Fruit fly (Drosophila melanogaster) whole organism, prepupa: Measurements from ENCODE around the gene noc.

Experiments
- Blimp-1 ChIP-seq: fragments of 200-800 bp; sonication (Bioruptor generic); optimal IDR thresholded peaks from 3 replicates; lab custom pipeline; 2017; ENCODE audit warnings: missing biosample characterization, missing genetic modification characterization, mild to moderate bottlenecking, moderate library complexity, missing genetic modification reagents
- CG10631 ChIP-seq: fragments of 200-800 bp; sonication (Bioruptor generic); optimal IDR thresholded peaks from 2 replicates; lab custom pipeline; 2016; ENCODE audit warnings: missing biosample characterization, missing genetic modification characterization
- CG10669 ChIP-seq: fragments of 200-800 bp; sonication (Bioruptor generic); optimal IDR thresholded peaks from 3 replicates; lab custom pipeline; 2018; ENCODE audit warnings: missing biosample characterization, mild to moderate bottlenecking, missing genetic modification characterization, moderate library complexity
- CG11294 ChIP-seq: fragments of 200-800 bp; sonication (Bioruptor generic); IDR thresholded peaks from 2 replicates; pipeline ENCODE4 v1.3.6; 2022; ENCODE audit warnings: missing biosample characterization, missing genetic modification characterization
- CG11762 ChIP-seq: fragments of 200-800 bp; sonication (Bioruptor generic); optimal IDR thresholded peaks from 3 replicates; lab custom pipeline; 2016; ENCODE audit warnings: missing biosample characterization, missing genetic modification characterization; ENCODE audit not compliant: insufficient read depth
- CG11902 ChIP-seq: fragments of 200-800 bp; sonication (Bioruptor generic); optimal IDR thresholded peaks from 3 replicates; lab custom pipeline; 2016; ENCODE audit warnings: missing biosample characterization, missing genetic modification characterization
- CG15336 ChIP-seq: fragments of 200-800 bp; sonication (Bioruptor generic); IDR thresholded peaks from 2 replicates; pipeline ENCODE4 v1.3.6; 2022; ENCODE audit warnings: missing biosample characterization, missing genetic modification characterization
- CG1621 ChIP-seq: fragments of 200-800 bp; sonication (Bioruptor generic); optimal IDR thresholded peaks from 3 replicates; lab custom pipeline; 2018; ENCODE audit warnings: missing biosample characterization, mild to moderate bottlenecking, missing genetic modification characterization
- CG16779 ChIP-seq: fragments of 200-800 bp; sonication (Bioruptor generic); optimal IDR thresholded peaks from 3 replicates; lab custom pipeline; 2017; ENCODE audit warnings: missing biosample characterization, mild to moderate bottlenecking, missing genetic modification characterization
- CG3032 ChIP-seq: fragments of 200-800 bp; optimal IDR thresholded peaks from 2 replicates; lab custom pipeline; 2019; ENCODE audit warnings: missing biosample characterization, mild to moderate bottlenecking, missing genetic modification characterization, moderate library complexity
- CG31627 ChIP-seq: fragments of 200-800 bp; sonication (Bioruptor generic); optimal IDR thresholded peaks from 3 replicates; lab custom pipeline; 2016; ENCODE audit warnings: missing biosample characterization, missing genetic modification characterization
- CG32006 ChIP-seq: fragments of 200-800 bp; sonication (Bioruptor generic); optimal IDR thresholded peaks from 3 replicates; lab custom pipeline; 2017; ENCODE audit warnings: missing biosample characterization, mild to moderate bottlenecking, missing genetic modification characterization
- CG34406 ChIP-seq: fragments of 200-800 bp; sonication (Bioruptor generic); optimal IDR thresholded peaks from 3 replicates; lab custom pipeline; 2016; ENCODE audit warnings: missing biosample characterization, missing genetic modification characterization
- CG3919 ChIP-seq: fragments of 200-800 bp; sonication (Bioruptor generic); optimal IDR thresholded peaks from 3 replicates; lab custom pipeline; 2016; ENCODE audit warnings: missing biosample characterization, missing genetic modification characterization
- CG4318 ChIP-seq: fragments of 200-800 bp; sonication (Bioruptor generic); optimal IDR thresholded peaks from 3 replicates; lab custom pipeline; 2017; ENCODE audit warnings: missing biosample characterization, mild to moderate bottlenecking, missing genetic modification characterization
- CG6163 ChIP-seq: fragments of 200-800 bp; sonication (Bioruptor generic); IDR thresholded peaks from 3 replicates; pipeline ENCODE4 v1.3.6; 2022; ENCODE audit warnings: missing biosample characterization, missing genetic modification characterization
- CG6276 ChIP-seq: fragments of 200-800 bp; sonication (Bioruptor generic); optimal IDR thresholded peaks from 2 replicates; lab custom pipeline; 2017; ENCODE audit warnings: missing biosample characterization, mild to moderate bottlenecking, missing genetic modification characterization
- CG6854 ChIP-seq: fragments of 200-800 bp; sonication (Bioruptor generic); optimal IDR thresholded peaks from 2 replicates; lab custom pipeline; 2017; ENCODE audit warnings: missing biosample characterization, mild to moderate bottlenecking, missing genetic modification characterization
- CG7368 ChIP-seq: fragments of 200-800 bp; sonication (Bioruptor generic); optimal IDR thresholded peaks from 3 replicates; lab custom pipeline; 2016; ENCODE audit warnings: missing biosample characterization, missing genetic modification characterization
- CG8119 ChIP-seq: fragments of 200-800 bp; sonication (Bioruptor generic); IDR thresholded peaks from 3 replicates; pipeline ENCODE4 v1.3.6; 2022; ENCODE audit warnings: missing biosample characterization, missing genetic modification characterization
- CG8632 ChIP-seq: fragments of 200-800 bp; sonication (Bioruptor generic); optimal IDR thresholded peaks from 3 replicates; lab custom pipeline; 2016; ENCODE audit warnings: missing biosample characterization, missing genetic modification characterization
- CG9139 ChIP-seq: fragments of 200-800 bp; sonication (Bioruptor generic); optimal IDR thresholded peaks from 3 replicates; lab custom pipeline; 2017; ENCODE audit warnings: missing biosample characterization, mild to moderate bottlenecking, missing genetic modification characterization
- Eip75B ChIP-seq: fragments of 200-800 bp; sonication (Bioruptor generic); optimal IDR thresholded peaks from 3 replicates; lab custom pipeline; 2016; ENCODE audit warnings: missing biosample characterization, missing genetic modification characterization
- Eip78C ChIP-seq: fragments of 200-800 bp; sonication (Bioruptor generic); peaks from one replicate; lab custom pipeline; 2016; ENCODE audit warnings: missing biosample characterization, missing genetic modification characterization
- Eip93F ChIP-seq: fragments of 200-800 bp; sonication (Bioruptor generic); optimal IDR thresholded peaks from 2 replicates; lab custom pipeline; 2016; ENCODE audit warnings: missing biosample characterization, mild to moderate bottlenecking, missing genetic modification characterization
- Ets21C ChIP-seq: fragments of 200-800 bp; sonication (Bioruptor generic); optimal IDR thresholded peaks from 3 replicates; lab custom pipeline; 2016; ENCODE audit warnings: missing biosample characterization, missing genetic modification characterization
- Ets96B ChIP-seq: fragments of 200-800 bp; optimal IDR thresholded peaks from 2 replicates; lab custom pipeline; 2019; ENCODE audit warnings: missing biosample characterization, mild to moderate bottlenecking, missing genetic modification characterization, moderate library complexity
- Gug ChIP-seq: fragments of 200-800 bp; sonication (Bioruptor generic); IDR thresholded peaks from 2 replicates; pipeline ENCODE4 v1.3.6; 2022; ENCODE audit warnings: missing biosample characterization, missing genetic modification characterization
- Hr38 ChIP-seq: sonication (Bioruptor generic); optimal IDR thresholded peaks from 2 replicates; lab custom pipeline; 2016; ENCODE audit warnings: missing biosample characterization, missing genetic modification characterization
- Hr4 ChIP-seq: fragments of 200-800 bp; sonication (Bioruptor generic); optimal IDR thresholded peaks from 3 replicates; lab custom pipeline; 2016; ENCODE audit warnings: missing biosample characterization, missing genetic modification characterization
- Lpt ChIP-seq: fragments of 200-800 bp; sonication (Bioruptor generic); optimal IDR thresholded peaks from 3 replicates; lab custom pipeline; 2016; ENCODE audit warnings: missing biosample characterization, missing genetic modification characterization
- Met ChIP-seq: fragments of 200-800 bp; sonication (Bioruptor generic); optimal IDR thresholded peaks from 3 replicates; lab custom pipeline; 2016; ENCODE audit warnings: missing biosample characterization, missing genetic modification characterization
- OdsH ChIP-seq: fragments of 200-800 bp; sonication (Bioruptor generic); optimal IDR thresholded peaks from 3 replicates; lab custom pipeline; 2016; ENCODE audit warnings: missing biosample characterization, missing genetic modification characterization
- Smox ChIP-seq: fragments of 200-800 bp; sonication (Bioruptor generic); optimal IDR thresholded peaks from 3 replicates; lab custom pipeline; 2016; ENCODE audit warnings: missing biosample characterization, missing genetic modification characterization
- Sox102F ChIP-seq: fragments of 200-800 bp; sonication (Bioruptor generic); optimal IDR thresholded peaks from 2 replicates; lab custom pipeline; 2016; ENCODE audit warnings: missing biosample characterization, mild to moderate bottlenecking, missing genetic modification characterization
- Sox14 ChIP-seq: fragments of 200-800 bp; sonication (Bioruptor generic); optimal IDR thresholded peaks from 3 replicates; lab custom pipeline; 2016; ENCODE audit warnings: missing biosample characterization, missing genetic modification characterization
- Sox15 ChIP-seq: fragments of 200-800 bp; sonication (Bioruptor generic); optimal IDR thresholded peaks from 3 replicates; lab custom pipeline; 2016; ENCODE audit warnings: missing biosample characterization, missing genetic modification characterization
- achi ChIP-seq: fragments of 200-800 bp; sonication (Bioruptor generic); optimal IDR thresholded peaks from 3 replicates; lab custom pipeline; 2016; ENCODE audit warnings: missing biosample characterization, missing genetic modification characterization
- acj6 ChIP-seq: fragments of 200-800 bp; sonication (Bioruptor generic); optimal IDR thresholded peaks from 3 replicates; lab custom pipeline; 2016; ENCODE audit warnings: missing biosample characterization, missing genetic modification characterization
- cyc ChIP-seq: fragments of 200-800 bp; sonication (Bioruptor generic); optimal IDR thresholded peaks from 3 replicates; lab custom pipeline; 2016; ENCODE audit warnings: missing biosample characterization, missing genetic modification characterization
- dac ChIP-seq: fragments of 200-800 bp; sonication (Bioruptor generic); optimal IDR thresholded peaks from 2 replicates; lab custom pipeline; 2017; ENCODE audit warnings: missing biosample characterization, mild to moderate bottlenecking, missing genetic modification characterization
- dsx ChIP-seq: fragments of 200-800 bp; optimal IDR thresholded peaks from 3 replicates; lab custom pipeline; 2019; ENCODE audit warnings: missing biosample characterization, mild to moderate bottlenecking, missing genetic modification characterization, moderate library complexity; ENCODE audit not compliant: poor library complexity, severe bottlenecking
- eg ChIP-seq: fragments of 200-800 bp; sonication (Bioruptor generic); IDR thresholded peaks from 3 replicates; pipeline ENCODE4 v1.3.6; 2022; ENCODE audit warnings: missing biosample characterization, missing genetic modification characterization
- esn ChIP-seq: fragments of 200-800 bp; sonication (Bioruptor generic); optimal IDR thresholded peaks from 2 replicates; lab custom pipeline; 2016; ENCODE audit warnings: missing biosample characterization, mild to moderate bottlenecking, missing genetic modification characterization, moderate library complexity
- fd59A ChIP-seq: fragments of 200-800 bp; sonication (Bioruptor generic); optimal IDR thresholded peaks from 2 replicates; lab custom pipeline; 2017; ENCODE audit warnings: missing biosample characterization, mild to moderate bottlenecking, missing genetic modification characterization, missing genetic modification reagents
- fd85E ChIP-seq: fragments of 200-800 bp; sonication (Bioruptor generic); optimal IDR thresholded peaks from 3 replicates; lab custom pipeline; 2016; ENCODE audit warnings: missing biosample characterization, missing genetic modification characterization
- fkh ChIP-seq: fragments of 200-800 bp; sonication (Bioruptor generic); optimal IDR thresholded peaks from 3 replicates; lab custom pipeline; 2017; ENCODE audit warnings: missing biosample characterization, mild to moderate bottlenecking, missing genetic modification characterization, moderate library complexity
- net ChIP-seq: fragments of 200-800 bp; sonication (Bioruptor generic); optimal IDR thresholded peaks from 3 replicates; lab custom pipeline; 2016; ENCODE audit warnings: missing biosample characterization, missing genetic modification characterization
- pdm3 ChIP-seq: fragments of 200-800 bp; sonication (Bioruptor generic); optimal IDR thresholded peaks from 3 replicates; lab custom pipeline; 2016; ENCODE audit warnings: missing biosample characterization, missing genetic modification characterization
- salr ChIP-seq, 2 experiments: fragments of 200-800 bp; sonication (Bioruptor generic); optimal IDR thresholded peaks; 3 replicates each; lab custom pipeline; 2016 to 2018; ENCODE audit warnings: missing biosample characterization in 2 of 2, missing genetic modification characterization in 2 of 2, mild to moderate bottlenecking in 1 of 2
- spab ChIP-seq: fragments of 200-800 bp; sonication (Bioruptor generic); optimal IDR thresholded peaks from 2 replicates; lab custom pipeline; 2017; ENCODE audit warnings: missing biosample characterization, mild to moderate bottlenecking, missing genetic modification characterization, missing genetic modification reagents
- svp ChIP-seq: fragments of 200-800 bp; sonication (Bioruptor generic); peaks from one replicate; lab custom pipeline; 2016; ENCODE audit warnings: missing biosample characterization, missing genetic modification characterization
- topi ChIP-seq: fragments of 200-800 bp; sonication (Bioruptor generic); optimal IDR thresholded peaks from 3 replicates; lab custom pipeline; 2016; ENCODE audit warnings: missing biosample characterization, missing genetic modification characterization

The noc gene

DNA sequence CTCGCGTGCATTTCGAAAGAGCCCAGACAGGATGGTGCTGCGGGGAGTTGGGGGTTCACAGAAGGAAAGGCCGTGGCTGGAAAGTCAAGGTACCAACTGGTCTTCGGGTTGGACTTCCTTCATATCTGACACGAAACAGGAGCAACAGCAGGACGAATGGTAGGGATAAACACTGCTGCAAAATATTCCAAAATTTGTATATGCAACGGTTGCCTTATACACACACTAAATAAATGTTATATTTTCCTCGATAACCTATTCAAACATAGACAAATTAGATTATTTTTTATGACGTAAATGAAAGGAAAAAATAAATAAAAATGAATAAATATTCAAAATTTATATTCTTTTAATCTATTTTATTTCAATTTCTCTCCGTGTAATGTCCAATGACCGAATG is 20.9 kb upstream of the noc start:
- TF ChIP-seq CG8119 (GFP tag; lab: Robert Waterston, UW): 0 out of 3 replicates have a peak, but pooled peaks have one; percentile 15
- no peak for TF ChIP-seq spab (GFP tag; lab: Kevin White, UChicago)
- peak; percentile 11 for TF ChIP-seq dsx (GFP tag; lab: Kevin White, UChicago)
- no peak for TF ChIP-seq Sox15 (GFP tag; lab: Kevin White, UChicago)
- no peak for TF ChIP-seq CG1621 (tag; lab: Kevin White, UChicago)
- no peak for TF ChIP-seq CG16779 (tag; lab: Kevin White, UChicago)
- TF ChIP-seq Smox (GFP tag; lab: Kevin White, UChicago): no peak
- TF ChIP-seq CG6276 (GFP tag; lab: Kevin White, UChicago): no peak
- peak; percentile 32 for TF ChIP-seq esn (GFP tag; lab: Kevin White, UChicago)
- TF ChIP-seq svp (GFP tag; lab: Kevin White, UChicago): peak; percentile 58
- TF ChIP-seq CG6854 (GFP tag; lab: Kevin White, UChicago): no peak
- no peak for TF ChIP-seq CG4318 (GFP tag; lab: Kevin White, UChicago)
- peak; percentile 34 for TF ChIP-seq CG32006
- peak; percentile 44 for TF ChIP-seq acj6 (GFP tag; lab: Kevin White, UChicago)
- peak; percentile 37 for TF ChIP-seq Ets96B (tag; lab: Kevin White, UChicago)
- TF ChIP-seq Gug (GFP tag; lab: Robert Waterston, UW): no peak
- no peak for TF ChIP-seq fd59A (GFP tag; lab: Kevin White, UChicago)
- TF ChIP-seq OdsH (GFP tag; lab: Kevin White, UChicago): peak; percentile 26
- TF ChIP-seq Eip93F: no peak
- TF ChIP-seq salr (GFP tag; optimal IDR thresholded peaks at IDR 0.05; lab: Kevin White, UChicago): no peak
- TF ChIP-seq CG34406 (GFP tag; lab: Kevin White, UChicago): peak; percentile 5
- TF ChIP-seq Eip75B (GFP tag; lab: Kevin White, UChicago): no peak
- no peak for TF ChIP-seq Hr4 (GFP tag; lab: Kevin White, UChicago)
- no peak for TF ChIP-seq CG6163 (GFP tag; lab: Robert Waterston, UW)
- TF ChIP-seq CG7368 (GFP tag; lab: Kevin White, UChicago): peak; percentile 10
- TF ChIP-seq Lpt (GFP tag; lab: Kevin White, UChicago): no peak
- TF ChIP-seq fkh (GFP tag; lab: Kevin White, UChicago): no peak
- TF ChIP-seq CG11902: no peak
- TF ChIP-seq topi: no peak
- peak; percentile 16 for TF ChIP-seq CG10631 (GFP tag; lab: Kevin White, UChicago)
- peak; percentile 35 for TF ChIP-seq CG8632 (GFP tag; lab: Kevin White, UChicago)
- no peak for TF ChIP-seq CG3032 (tag; lab: Kevin White, UChicago)
- TF ChIP-seq Ets21C (GFP tag; lab: Kevin White, UChicago): no peak
- TF ChIP-seq cyc (GFP tag; lab: Kevin White, UChicago): no peak
- TF ChIP-seq CG31627 (GFP tag; lab: Kevin White, UChicago): no peak
- 0 out of 2 replicates have a peak, but pooled peaks have one; percentile 18 for TF ChIP-seq CG15336 (GFP tag; lab: Robert Waterston, UW)
- no peak for TF ChIP-seq Blimp-1 (GFP tag; lab: Kevin White, UChicago)
- no peak for TF ChIP-seq Hr38 (GFP tag; lab: Kevin White, UChicago)
- TF ChIP-seq Sox14 (GFP tag; lab: Kevin White, UChicago): no peak
- no peak for TF ChIP-seq dac (GFP tag; lab: Kevin White, UChicago)
- TF ChIP-seq eg (GFP tag; lab: Robert Waterston, UW): no peak
- no peak for TF ChIP-seq Met (GFP tag; lab: Kevin White, UChicago)
- no peak for TF ChIP-seq CG11762 (GFP tag; lab: Kevin White, UChicago)
- TF ChIP-seq CG9139 (GFP tag; lab: Kevin White, UChicago): no peak
- TF ChIP-seq fd85E (GFP tag; lab: Kevin White, UChicago): no peak
- TF ChIP-seq CG10669 (GFP tag; lab: Kevin White, UChicago): peak; percentile 32
- peak; percentile 47 for TF ChIP-seq Eip78C (GFP tag; lab: Kevin White, UChicago)
- TF ChIP-seq CG3919 (GFP tag; lab: Kevin White, UChicago): peak; percentile 33
- TF ChIP-seq CG11294 (GFP tag; lab: Robert Waterston, UW): no peak
- TF ChIP-seq Sox102F (GFP tag; lab: Kevin White, UChicago): peak; percentile 21
- TF ChIP-seq pdm3: peak; percentile 15
- no peak for TF ChIP-seq achi
- peak; percentile 30 for TF ChIP-seq net
